Worm (Caenorhabditis elegans) whole organism, L1 larva: ENCODE data around the gene C32D5.10.
A peak's percentile ranks its signal among the peaks of the same experiment; 100 is the strongest.

Experiments used
- C34B4.2 ChIP-seq: sonication (generic microtip); optimal IDR thresholded peaks from 2 replicates; lab custom pipeline; 2017; ENCODE audit warnings: mild to moderate bottlenecking, missing genetic modification characterization, missing compliant biosample characterization
- aha-1 ChIP-seq: fragments of 150-350 bp; optimal IDR thresholded peaks from 2 replicates; lab custom pipeline; 2014; ENCODE audit warnings: missing biosample characterization, missing genetic modification characterization
- ama-1 ChIP-seq: fragments of 150-350 bp; optimal IDR thresholded peaks from 2 replicates; lab custom pipeline; 2014
- blmp-1 ChIP-seq: fragments of 150-350 bp; optimal IDR thresholded peaks from 2 replicates; lab custom pipeline; 2014; ENCODE audit warnings: missing biosample characterization, missing genetic modification characterization
- ceh-82 ChIP-seq, 3 experiments: fragments of 150-350 bp in 1 of 3; sonication (generic microtip) in 2 of 3; optimal IDR thresholded peaks; 2 replicates each; lab custom pipeline; 2014 to 2017; ENCODE audit warnings: missing biosample characterization in 3 of 3, missing genetic modification characterization in 3 of 3
- dpl-1 ChIP-seq, 3 experiments: fragments of 150-350 bp in 2 of 3; sonication (generic microtip) in 1 of 3; optimal IDR thresholded peaks; 2 replicates each; lab custom pipeline; 2014 to 2017; ENCODE audit warnings: missing biosample characterization in 3 of 3, missing genetic modification characterization in 3 of 3, missing genetic modification reagents in 3 of 3
- efl-1 ChIP-seq, 4 experiments: fragments of 150-350 bp; optimal IDR thresholded peaks in 3 of 4; peaks in 1 of 4; 1 replicate in 1 of 4; 2 replicates in 3 of 4; lab custom pipeline; 2014; ENCODE audit warnings: missing biosample characterization in 2 of 4, missing genetic modification characterization in 2 of 4, missing genetic modification reagents in 2 of 4
- egl-27 ChIP-seq, 2 experiments: fragments of 150-350 bp in 1 of 2; sonication (generic microtip); optimal IDR thresholded peaks; 3 replicates each; lab custom pipeline; 2017 to 2018; ENCODE audit warnings: missing biosample characterization in 2 of 2, missing genetic modification characterization in 2 of 2, missing genetic modification reagents in 2 of 2
- ets-5 ChIP-seq: fragments of 200-800 bp; sonication (Bioruptor generic); IDR thresholded peaks from 2 replicates; pipeline ENCODE4 v1.3.6; 2022; ENCODE audit warnings: missing genetic modification characterization, missing compliant biosample characterization
- fkh-10 ChIP-seq: sonication (generic microtip); optimal IDR thresholded peaks from 2 replicates; lab custom pipeline; 2017; ENCODE audit warnings: missing biosample characterization, missing genetic modification reagents, missing genetic modification characterization
- fkh-4 ChIP-seq: sonication (generic microtip); optimal IDR thresholded peaks from 2 replicates; lab custom pipeline; 2016; ENCODE audit warnings: missing compliant biosample characterization, missing genetic modification characterization, borderline replicate concordance
- fkh-8 ChIP-seq: sonication (generic microtip); optimal IDR thresholded peaks from 2 replicates; lab custom pipeline; 2016; ENCODE audit warnings: mild to moderate bottlenecking, missing genetic modification characterization, missing compliant biosample characterization
- grh-1 ChIP-seq: fragments of 200-800 bp; sonication (Bioruptor generic); IDR thresholded peaks from 2 replicates; pipeline ENCODE4 v1.3.6; 2022; ENCODE audit warnings: missing genetic modification reagents, missing genetic modification characterization, missing compliant biosample characterization
- hlh-17 ChIP-seq: fragments of 200-800 bp; sonication (Bioruptor generic); optimal IDR thresholded peaks from 2 replicates; lab custom pipeline; 2018; ENCODE audit warnings: missing genetic modification characterization, mild to moderate bottlenecking, missing compliant biosample characterization, moderate library complexity, borderline replicate concordance
- hpl-2 ChIP-seq: fragments of 150-350 bp; optimal IDR thresholded peaks from 2 replicates; lab custom pipeline; 2014; ENCODE audit warnings: missing biosample characterization, missing genetic modification reagents, missing genetic modification characterization
- lin-13 ChIP-seq: fragments of 150-350 bp; optimal IDR thresholded peaks from 2 replicates; lab custom pipeline; 2014; ENCODE audit warnings: missing biosample characterization, missing genetic modification reagents, missing genetic modification characterization
- lin-35 ChIP-seq, 2 experiments: fragments of 150-350 bp; optimal IDR thresholded peaks; 2 replicates each; lab custom pipeline; 2014; ENCODE audit warnings: missing biosample characterization in 2 of 2, missing genetic modification characterization in 2 of 2, missing genetic modification reagents in 2 of 2
- lir-3 ChIP-seq: sonication (generic microtip); optimal IDR thresholded peaks from 2 replicates; lab custom pipeline; 2016; ENCODE audit warnings: mild to moderate bottlenecking, missing genetic modification characterization, moderate library complexity, missing compliant biosample characterization; ENCODE audit not compliant: poor library complexity
- lsy-2 ChIP-seq, 2 experiments: fragments of 150-350 bp; optimal IDR thresholded peaks; 2 replicates each; lab custom pipeline; 2014; ENCODE audit warnings: missing biosample characterization in 2 of 2, missing genetic modification characterization in 2 of 2
- nhr-12 ChIP-seq: sonication (generic microtip); optimal IDR thresholded peaks from 2 replicates; lab custom pipeline; 2017; ENCODE audit warnings: missing biosample characterization, missing genetic modification characterization
- nhr-20 ChIP-seq: sonication (generic microtip); optimal IDR thresholded peaks from 2 replicates; lab custom pipeline; 2016; ENCODE audit warnings: mild to moderate bottlenecking, missing genetic modification characterization, missing compliant biosample characterization
- nhr-71 ChIP-seq: sonication (generic microtip); optimal IDR thresholded peaks from 2 replicates; lab custom pipeline; 2016; ENCODE audit warnings: mild to moderate bottlenecking, missing genetic modification characterization, moderate library complexity, missing compliant biosample characterization
- nhr-76 ChIP-seq: sonication (generic microtip); optimal IDR thresholded peaks from 2 replicates; lab custom pipeline; 2017; ENCODE audit warnings: missing biosample characterization, missing genetic modification characterization
- nhr-77 ChIP-seq: fragments of 150-350 bp; optimal IDR thresholded peaks from 2 replicates; lab custom pipeline; 2014; ENCODE audit warnings: missing biosample characterization, missing genetic modification characterization
- nhr-84 ChIP-seq: sonication (generic microtip); optimal IDR thresholded peaks from 2 replicates; lab custom pipeline; 2017; ENCODE audit warnings: missing biosample characterization, missing genetic modification characterization
- nhr-85 ChIP-seq: sonication (generic microtip); peaks from one replicate; lab custom pipeline; 2016; ENCODE audit warnings: missing genetic modification characterization, inconsistent platforms, missing compliant biosample characterization
- nhr-90 ChIP-seq: sonication (generic microtip); optimal IDR thresholded peaks from 2 replicates; lab custom pipeline; 2016; ENCODE audit warnings: mild to moderate bottlenecking, missing genetic modification characterization, missing compliant biosample characterization; ENCODE audit not compliant: poor library complexity
- pag-3 ChIP-seq: sonication (generic microtip); optimal IDR thresholded peaks from 2 replicates; lab custom pipeline; 2017; ENCODE audit warnings: missing genetic modification characterization, mild to moderate bottlenecking, missing compliant biosample characterization, antibody characterized with exemption, borderline replicate concordance; ENCODE audit not compliant: insufficient read depth
- skn-1 ChIP-seq: fragments of 150-350 bp; optimal IDR thresholded peaks from 2 replicates; lab custom pipeline; 2014; ENCODE audit warnings: missing biosample characterization, missing genetic modification characterization
- snu-23 ChIP-seq: sonication (generic microtip); optimal IDR thresholded peaks from 2 replicates; lab custom pipeline; 2016; ENCODE audit warnings: missing genetic modification characterization, missing compliant biosample characterization
- sptf-1 ChIP-seq: fragments of 150-350 bp; optimal IDR thresholded peaks from 2 replicates; lab custom pipeline; 2014; ENCODE audit warnings: missing biosample characterization, missing genetic modification characterization
- tbx-2 ChIP-seq: sonication (generic microtip); optimal IDR thresholded peaks from 2 replicates; lab custom pipeline; 2016; ENCODE audit warnings: missing genetic modification characterization, missing compliant biosample characterization
- tlp-1 ChIP-seq: fragments of 150-350 bp; optimal IDR thresholded peaks from 2 replicates; lab custom pipeline; 2014; ENCODE audit warnings: missing biosample characterization, missing genetic modification characterization
- unc-130 ChIP-seq: fragments of 150-350 bp; optimal IDR thresholded peaks from 2 replicates; lab custom pipeline; 2017; ENCODE audit warnings: missing biosample characterization, missing genetic modification characterization, inconsistent platforms
- unc-30 ChIP-seq: sonication (generic microtip); optimal IDR thresholded peaks from 2 replicates; lab custom pipeline; 2017; ENCODE audit warnings: missing biosample characterization, missing genetic modification characterization
- unc-86 ChIP-seq: sonication (generic microtip); optimal IDR thresholded peaks from 2 replicates; lab custom pipeline; 2016; ENCODE audit warnings: missing genetic modification characterization, missing compliant biosample characterization
- vab-15 ChIP-seq: sonication (generic microtip); optimal IDR thresholded peaks from 2 replicates; lab custom pipeline; 2017; ENCODE audit warnings: missing genotype, mild to moderate bottlenecking, missing genetic modification characterization, missing compliant biosample characterization
- zag-1 ChIP-seq: fragments of 150-350 bp; optimal IDR thresholded peaks from 2 replicates; lab custom pipeline; 2014; ENCODE audit warnings: missing biosample characterization, missing genetic modification characterization
- zip-4 ChIP-seq: fragments of 200-800 bp; sonication (Bioruptor generic); optimal IDR thresholded peaks from 2 replicates; lab custom pipeline; 2018; ENCODE audit warnings: mild to moderate bottlenecking, missing genetic modification characterization, moderate library complexity, missing compliant biosample characterization
- ztf-11 ChIP-seq, 2 experiments: sonication (generic microtip); optimal IDR thresholded peaks; 2 replicates each; lab custom pipeline; 2016 to 2017; ENCODE audit warnings: missing genetic modification characterization in 2 of 2, missing biosample characterization in 1 of 2, missing compliant biosample characterization in 1 of 2

The C32D5.10 gene

DNA sequence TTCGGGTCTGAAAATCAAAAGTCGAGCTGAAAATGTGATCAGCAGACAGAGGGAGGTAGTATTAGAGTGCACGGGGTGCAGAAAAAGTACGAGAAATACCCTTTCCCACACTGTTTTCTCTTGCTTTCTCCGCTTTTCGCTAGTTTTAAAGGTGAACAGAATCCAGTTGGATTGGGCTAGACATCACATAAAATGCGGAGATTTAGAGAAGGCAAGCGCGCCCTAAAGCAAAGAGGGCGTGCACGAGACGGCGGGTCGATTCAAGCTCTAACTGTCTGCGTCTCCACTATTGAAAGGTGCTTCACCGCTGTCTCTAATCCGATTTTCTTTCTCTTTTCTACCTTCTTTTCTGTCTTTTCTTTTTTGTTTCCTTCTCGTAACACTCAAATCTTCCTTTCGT is 18.3 kb upstream of the C32D5.10 start (continued):
- TF ChIP-seq sptf-1 (tag; lab: Kevin White, UChicago), result no peak
- no peak for TF ChIP-seq nhr-12
- TF ChIP-seq nhr-90 (tag; lab: Kevin White, UChicago), result peak; percentile 79
- peak; percentile 87 for TF ChIP-seq tbx-2 (tag; lab: Kevin White, UChicago)
- TF ChIP-seq pag-3, result no peak
- no peak for TF ChIP-seq nhr-76 (tag; lab: Kevin White, UChicago)
- peak; percentile 85 to 87 for TF ChIP-seq lin-35 (GFP tag; optimal IDR thresholded peaks at IDR 0.05; lab: Kevin White, UChicago)
- peak; percentile 67 to 79 (median 78) for TF ChIP-seq dpl-1 (GFP tag; optimal IDR thresholded peaks at IDR 0.05; lab: Kevin White, UChicago)
- TF ChIP-seq snu-23, result peak; percentile 94
- TF ChIP-seq lir-3, result peak; percentile 47
- no peak for TF ChIP-seq vab-15 (tag; lab: Kevin White, UChicago)
- TF ChIP-seq nhr-85 (tag; lab: Kevin White, UChicago), result peak; percentile 92
- TF ChIP-seq zip-4 (GFP tag; lab: Kevin White, UChicago), result no peak
- TF ChIP-seq grh-1, result peak; percentile 45; the same call in 1 of the 2 replicates
- peak; percentile 21 for TF ChIP-seq fkh-4
- TF ChIP-seq efl-1 (optimal IDR thresholded peaks at IDR 0.05; lab: Kevin White, UChicago), result peak; percentile 84 to 90
- peak; percentile 71 to 97 for TF ChIP-seq efl-1 (GFP tag; optimal IDR thresholded peaks at IDR 0.05 in 1 of 2; lab: Kevin White, UChicago)
- no peak for TF ChIP-seq nhr-84 (tag; lab: Kevin White, UChicago)
- no peak for TF ChIP-seq C34B4.2 (tag; lab: Kevin White, UChicago)
- TF ChIP-seq fkh-8 (tag; lab: Kevin White, UChicago), result peak; percentile 88
- peak; percentile 66 for TF ChIP-seq fkh-10
- TF ChIP-seq unc-30 (tag; lab: Kevin White, UChicago), result no peak
- TF ChIP-seq lsy-2 (tag; optimal IDR thresholded peaks at IDR 0.05; lab: Kevin White, UChicago), result peak; percentile 87 to 89
- peak; percentile 97 for TF ChIP-seq blmp-1
- peak; percentile 91 for TF ChIP-seq nhr-20 (tag; lab: Kevin White, UChicago)
- peak; percentile 80 for TF ChIP-seq lin-13 (GFP tag; lab: Kevin White, UChicago)
- TF ChIP-seq zag-1 (tag; lab: Kevin White, UChicago), result no peak
- peak; percentile 92 for TF ChIP-seq nhr-71 (tag; lab: Kevin White, UChicago)
- TF ChIP-seq unc-130 (tag; lab: Kevin White, UChicago), result peak; percentile 84
- peak in 1 of 2 experiments; percentile 5 for TF ChIP-seq ztf-11 (tag; optimal IDR thresholded peaks at IDR 0.05; lab: Kevin White, UChicago)
- TF ChIP-seq hlh-17 (GFP tag; lab: Kevin White, UChicago), result no peak
- no peak for TF ChIP-seq ama-1 (lab: Kevin White, UChicago)
- peak; percentile 70 to 94 (median 77) for TF ChIP-seq ceh-82 (tag; optimal IDR thresholded peaks at IDR 0.05; lab: Kevin White, UChicago)
- no peak for TF ChIP-seq aha-1 (tag; lab: Kevin White, UChicago)
- peak; percentile 80 for TF ChIP-seq unc-86 (tag; lab: Kevin White, UChicago)
- peak; percentile 20 for TF ChIP-seq hpl-2 (GFP tag; lab: Kevin White, UChicago)
- no peak for TF ChIP-seq ets-5 (GFP tag; lab: Robert Waterston, UW)
- TF ChIP-seq egl-27 (tag; optimal IDR thresholded peaks at IDR 0.05; lab: Kevin White, UChicago), result peak in 1 of 2 experiments; percentile 6
- no peak for TF ChIP-seq tlp-1 (tag; lab: Kevin White, UChicago)
- peak; percentile 73 for TF ChIP-seq nhr-77 (tag; lab: Kevin White, UChicago)
- peak; percentile 85 for TF ChIP-seq skn-1 (tag; lab: Kevin White, UChicago)

ce11 chrII:6366696-6367095 is 14.9 kb upstream of the C32D5.10 start, which contains the start of gene ctsa-4.1:
Gene ctsa-4.1 (plus strand): TSS chrII:6366996.
- no peak for TF ChIP-seq unc-130 (tag; lab: Kevin White, UChicago)
- no peak for TF ChIP-seq efl-1 (optimal IDR thresholded peaks at IDR 0.05; lab: Kevin White, UChicago)
- peak in 1 of 2 experiments; percentile 24 for TF ChIP-seq efl-1 (GFP tag; optimal IDR thresholded peaks at IDR 0.05 in 1 of 2; lab: Kevin White, UChicago)
